Worm (Caenorhabditis elegans) whole organism, L2 larva: Measurements from ENCODE around the gene cnc-1.

Experiments
- lin-13 ChIP-seq: fragments of 150-350 bp; optimal IDR thresholded peaks from 2 replicates; lab custom pipeline; 2014; ENCODE audit warnings: missing biosample characterization, missing genetic modification reagents, missing genetic modification characterization
- nhr-11 ChIP-seq: fragments of 150-350 bp; optimal IDR thresholded peaks from 2 replicates; lab custom pipeline; 2014; ENCODE audit warnings: missing biosample characterization, missing genetic modification characterization
- nhr-6 ChIP-seq: fragments of 150-350 bp; optimal IDR thresholded peaks from 2 replicates; lab custom pipeline; 2014; ENCODE audit warnings: missing biosample characterization, missing genetic modification characterization
- peb-1 ChIP-seq: fragments of 150-350 bp; optimal IDR thresholded peaks from 2 replicates; lab custom pipeline; 2014; ENCODE audit warnings: missing biosample characterization, missing genetic modification characterization
- ztf-11 ChIP-seq: sonication (generic microtip); optimal IDR thresholded peaks from 2 replicates; lab custom pipeline; 2017; ENCODE audit warnings: missing biosample characterization, missing genetic modification characterization

- TF ChIP-seq peb-1 (tag; lab: Kevin White, UChicago) (no peak), ztf-11 (no peak), nhr-11 (no peak), nhr-6 (tag; lab: Kevin White, UChicago) (no peak), lin-13 (GFP tag; lab: Kevin White, UChicago) (no peak)
Observed at ce11 chrV:1487262-1487661, 43.2 kb upstream of the cnc-1 start.
